Fruit fly (Drosophila melanogaster) whole organism, prepupa: ENCODE measurements around the gene Scgbeta.

Source experiments
- Blimp-1 ChIP-seq: fragments of 200-800 bp; sonication (Bioruptor generic); optimal IDR thresholded peaks from 3 replicates; lab custom pipeline; 2017; ENCODE audit warnings: missing biosample characterization, missing genetic modification characterization, mild to moderate bottlenecking, moderate library complexity, missing genetic modification reagents
- CG6276 ChIP-seq: fragments of 200-800 bp; sonication (Bioruptor generic); optimal IDR thresholded peaks from 2 replicates; lab custom pipeline; 2017; ENCODE audit warnings: missing biosample characterization, mild to moderate bottlenecking, missing genetic modification characterization
- CG8632 ChIP-seq: fragments of 200-800 bp; sonication (Bioruptor generic); optimal IDR thresholded peaks from 3 replicates; lab custom pipeline; 2016; ENCODE audit warnings: missing biosample characterization, missing genetic modification characterization

dm6 chr3R:12449617-12450242, 27.5 kb upstream of the Scgbeta start:
- TF ChIP-seq CG8632 (GFP tag; lab: Kevin White, UChicago) (no peak), CG6276 (GFP tag; lab: Kevin White, UChicago) (no peak), Blimp-1 (GFP tag; lab: Kevin White, UChicago) (no peak)
